Worm (Caenorhabditis elegans): ENCODE measurements around the gene F09F9.1.

The F09F9.1 gene

DNA sequence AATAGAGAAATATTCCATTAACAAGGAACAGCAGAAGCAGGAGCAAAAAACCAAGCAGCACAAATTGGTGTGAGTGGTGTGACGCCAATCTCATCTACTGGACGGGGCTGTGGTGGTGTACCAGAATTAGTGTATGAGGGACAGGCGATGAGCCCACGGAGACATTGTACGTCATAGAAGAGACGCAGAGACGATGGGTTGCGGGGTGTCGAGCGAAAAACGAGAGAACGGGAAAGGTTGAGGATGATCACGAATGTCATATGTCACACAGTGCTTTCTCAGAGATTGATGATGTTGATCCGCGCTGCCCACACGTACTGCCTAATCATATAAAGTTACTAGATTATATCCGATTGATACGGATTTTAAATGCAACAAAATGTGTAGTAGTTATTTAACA lies 42.8 kb downstream of the F09F9.1 start (continued):
- TF ChIP-seq mab-9 (GFP tag; IDR thresholded peaks at IDR 0.05): no peak
- no peak for TF ChIP-seq alr-1 (tag; optimal IDR thresholded peaks at IDR 0.05; ENCODE audit: borderline replicate concordance)
- TF ChIP-seq hpl-2 (GFP tag; optimal IDR thresholded peaks at IDR 0.05): no peak
- TF ChIP-seq nhr-76 (tag; optimal IDR thresholded peaks at IDR 0.05): no peak
- no peak for TF ChIP-seq ceh-82 (tag; optimal IDR thresholded peaks at IDR 0.05)
- TF ChIP-seq hlh-4 (tag; optimal IDR thresholded peaks at IDR 0.05): no peak
- no peak for TF ChIP-seq lsy-2 (tag; optimal IDR thresholded peaks at IDR 0.05)
- peak in 1 of 2 experiments; percentile 8 for TF ChIP-seq lin-35 (GFP tag; optimal IDR thresholded peaks at IDR 0.05)
- TF ChIP-seq aha-1 (tag; optimal IDR thresholded peaks at IDR 0.05): no peak
- TF ChIP-seq C16A3.4 (tag; optimal IDR thresholded peaks at IDR 0.05): no peak
- no peak for TF ChIP-seq nhr-12 (tag; optimal IDR thresholded peaks at IDR 0.05)
- TF ChIP-seq C34B4.2 (tag; optimal IDR thresholded peaks at IDR 0.05): no peak
- TF ChIP-seq ama-1 (optimal IDR thresholded peaks at IDR 0.05): no peak
- no peak for TF ChIP-seq nhr-19 (GFP tag; conservative IDR thresholded peaks at IDR 0.05)
- TF ChIP-seq zag-1 (tag; optimal IDR thresholded peaks at IDR 0.05): no peak
- no peak for TF ChIP-seq nhr-28 (tag; optimal IDR thresholded peaks at IDR 0.05)
- TF ChIP-seq ceh-88 (GFP tag; IDR thresholded peaks at IDR 0.05): no peak
- no peak for TF ChIP-seq lin-13 (GFP tag; optimal IDR thresholded peaks at IDR 0.05)
- no peak for TF ChIP-seq zip-4 (GFP tag; optimal IDR thresholded peaks at IDR 0.05)
- no peak for TF ChIP-seq ceh-63 (GFP tag; optimal IDR thresholded peaks at IDR 0.05)
- peak; percentile 67 for TF ChIP-seq dsc-1 (tag; optimal IDR thresholded peaks at IDR 0.05)
- TF ChIP-seq efl-3 (GFP tag; optimal IDR thresholded peaks at IDR 0.05): no peak
- no peak for TF ChIP-seq lin-15B (tag; optimal IDR thresholded peaks at IDR 0.05)
- no peak for TF ChIP-seq Y116A8C.19 (tag; optimal IDR thresholded peaks at IDR 0.05; ENCODE audit: borderline replicate concordance)
- TF ChIP-seq vab-15 (tag; optimal IDR thresholded peaks at IDR 0.05): no peak
- TF ChIP-seq rnt-1 (tag; optimal IDR thresholded peaks at IDR 0.05): peak; percentile 62
- TF ChIP-seq nhr-47 (tag; optimal IDR thresholded peaks at IDR 0.05): peak; percentile 31
- TF ChIP-seq grh-1 (GFP tag; IDR thresholded peaks at IDR 0.05): no peak
- no peak for TF ChIP-seq tlp-1 (tag; optimal IDR thresholded peaks at IDR 0.05)
- TF ChIP-seq aly-2 (tag; optimal IDR thresholded peaks at IDR 0.05): no peak
- TF ChIP-seq blmp-1 (tag; optimal IDR thresholded peaks at IDR 0.05): no peak
- TF ChIP-seq elt-3 (tag; optimal IDR thresholded peaks at IDR 0.05): peak in 2 of 6 experiments; percentile 30 to 56
- TF ChIP-seq pag-3 (tag; optimal IDR thresholded peaks at IDR 0.05; ENCODE audit: borderline replicate concordance, insufficient read depth): no peak
- no peak for TF ChIP-seq nhr-84 (tag; optimal IDR thresholded peaks at IDR 0.05)
- no peak for TF ChIP-seq efl-1 (optimal IDR thresholded peaks at IDR 0.05)
- TF ChIP-seq efl-1 (GFP tag; optimal IDR thresholded peaks at IDR 0.05 in 1 of 2): no peak
- no peak for TF ChIP-seq F16B12.6 (tag; optimal IDR thresholded peaks at IDR 0.05)
- TF ChIP-seq snu-23 (GFP tag; optimal IDR thresholded peaks at IDR 0.05): peak; percentile 50
- TF ChIP-seq lin-14 (GFP tag; optimal IDR thresholded peaks at IDR 0.05): peak; percentile 78
- TF ChIP-seq ces-1 (GFP tag; optimal IDR thresholded peaks at IDR 0.05): no peak
- no peak for TF ChIP-seq unc-130 (tag; optimal IDR thresholded peaks at IDR 0.05)
- TF ChIP-seq elt-2 (tag; optimal IDR thresholded peaks at IDR 0.05): no peak
- TF ChIP-seq dpl-1 (GFP tag; optimal IDR thresholded peaks at IDR 0.05): no peak
- TF ChIP-seq sup-37 (GFP tag; optimal IDR thresholded peaks at IDR 0.05): no peak
- TF ChIP-seq snpc-4 (tag; optimal IDR thresholded peaks at IDR 0.05): no peak
- TF ChIP-seq tbx-2 (tag; optimal IDR thresholded peaks at IDR 0.05): peak; percentile 26
- TF ChIP-seq nhr-85 (tag): peak; percentile 53
- TF ChIP-seq ceh-8 (GFP tag; optimal IDR thresholded peaks at IDR 0.05): no peak
- no peak for TF ChIP-seq fkh-4 (tag; optimal IDR thresholded peaks at IDR 0.05; ENCODE audit: borderline replicate concordance)
- TF ChIP-seq nhr-90 (tag; optimal IDR thresholded peaks at IDR 0.05; ENCODE audit: poor library complexity): peak; percentile 10
- no peak for TF ChIP-seq nhr-237 (tag; optimal IDR thresholded peaks at IDR 0.05)
- no peak for TF ChIP-seq swsn-7 (tag; optimal IDR thresholded peaks at IDR 0.05)

Data from whole organism, L1 larva.